Worm (Caenorhabditis elegans): ENCODE results near the gene mig-15.
A peak's percentile ranks its signal among the peaks of the same experiment; 100 is the strongest.

mig-15 gene

ce11 chrX:10428557-10428956 is at the start of gene mig-15:
Gene mig-15, minus strand, starts transcription at chrX:10428657.
- no peak for TF ChIP-seq elt-3 (tag; optimal IDR thresholded peaks at IDR 0.05)
- no peak for TF ChIP-seq peb-1 (tag; optimal IDR thresholded peaks at IDR 0.05)
- no peak for TF ChIP-seq unc-39 (tag; optimal IDR thresholded peaks at IDR 0.05)
- no peak for TF ChIP-seq ceh-82 (tag; optimal IDR thresholded peaks at IDR 0.05)
- TF ChIP-seq crh-2 (tag; optimal IDR thresholded peaks at IDR 0.05), result no peak
- no peak for TF ChIP-seq mbf-1 (tag; optimal IDR thresholded peaks at IDR 0.05)
- TF ChIP-seq egl-27 (tag; optimal IDR thresholded peaks at IDR 0.05), result no peak

- TF ChIP-seq mdl-1 (tag; optimal IDR thresholded peaks at IDR 0.05), result no peak
- no peak for TF ChIP-seq unc-39 (tag; optimal IDR thresholded peaks at IDR 0.05)
- TF ChIP-seq F13H6.1 (tag; optimal IDR thresholded peaks at IDR 0.05), result peak; percentile 49
- peak in 1 of 2 experiments; percentile 4 for TF ChIP-seq lsy-2 (tag; optimal IDR thresholded peaks at IDR 0.05)
- TF ChIP-seq gmeb-1 (tag; optimal IDR thresholded peaks at IDR 0.05), result peak; percentile 11
- peak; percentile 1 for TF ChIP-seq sma-3 (GFP tag; optimal IDR thresholded peaks at IDR 0.05)
- peak; percentile 93 for TF ChIP-seq fos-1 (tag; optimal IDR thresholded peaks at IDR 0.05)
- peak; percentile 38 for TF ChIP-seq skn-1 (tag; optimal IDR thresholded peaks at IDR 0.05)
- no peak for TF ChIP-seq aly-2 (tag; optimal IDR thresholded peaks at IDR 0.05)
- TF ChIP-seq crh-2 (tag; optimal IDR thresholded peaks at IDR 0.05), result peak; percentile 68
- TF ChIP-seq nhr-77 (tag; optimal IDR thresholded peaks at IDR 0.05), result no peak
- TF ChIP-seq mab-5 (tag; optimal IDR thresholded peaks at IDR 0.05), result no peak
- TF ChIP-seq ama-1 (optimal IDR thresholded peaks at IDR 0.05), result no peak
- TF ChIP-seq blmp-1 (tag; optimal IDR thresholded peaks at IDR 0.05; ENCODE audit: insufficient read depth), result no peak
- TF ChIP-seq nhr-21 (tag; optimal IDR thresholded peaks at IDR 0.05), result no peak
- TF ChIP-seq sma-9 (GFP tag; optimal IDR thresholded peaks at IDR 0.05), result peak; percentile 53
- TF ChIP-seq sma-9 (tag; optimal IDR thresholded peaks at IDR 0.05), result no peak
Measured at ce11 chrX:10477172-10477985, 48.9 kb upstream of the mig-15 start.

ce11 chrX:10476573-10476972 is 48.1 kb upstream of the mig-15 start, which contains the start of gene C39B10.7:
Gene C39B10.7, plus strand, starts transcription at chrX:10476873.
- TF ChIP-seq lsy-2 (tag; optimal IDR thresholded peaks at IDR 0.05) (no peak), elt-1 (tag; optimal IDR thresholded peaks at IDR 0.05) (no peak), nhr-21 (tag; optimal IDR thresholded peaks at IDR 0.05) (no peak), ztf-4 (tag; optimal IDR thresholded peaks at IDR 0.05) (no peak), mbf-1 (tag; optimal IDR thresholded peaks at IDR 0.05) (no peak), R02D3.7 (tag; optimal IDR thresholded peaks at IDR 0.05) (no peak), peb-1 (tag; optimal IDR thresholded peaks at IDR 0.05) (no peak), F13H6.1 (tag; optimal IDR thresholded peaks at IDR 0.05) (no peak), nhr-12 (tag; optimal IDR thresholded peaks at IDR 0.05) (no peak), nhr-10 (tag; optimal IDR thresholded peaks at IDR 0.05) (no peak), sma-9 (GFP tag; optimal IDR thresholded peaks at IDR 0.05) (no peak), sma-9 (tag; optimal IDR thresholded peaks at IDR 0.05) (no peak), zag-1 (tag; optimal IDR thresholded peaks at IDR 0.05) (no peak), unc-39 (tag; optimal IDR thresholded peaks at IDR 0.05) (no peak), snpc-4 (tag; optimal IDR thresholded peaks at IDR 0.05) (no peak), alr-1 (tag; optimal IDR thresholded peaks at IDR 0.05) (no peak), nhr-237 (tag; optimal IDR thresholded peaks at IDR 0.05) (no peak), sem-4 (tag; optimal IDR thresholded peaks at IDR 0.05) (no peak), crh-2 (tag; optimal IDR thresholded peaks at IDR 0.05) (no peak)

- peak; percentile 60 for TF ChIP-seq fos-1 (tag; optimal IDR thresholded peaks at IDR 0.05)
- TF ChIP-seq nhr-6 (tag; optimal IDR thresholded peaks at IDR 0.05), result no peak
- TF ChIP-seq ceh-82 (tag; optimal IDR thresholded peaks at IDR 0.05), result no peak
- TF ChIP-seq ztf-11 (tag; optimal IDR thresholded peaks at IDR 0.05), result no peak
Measured at ce11 chrX:10474998-10475577, 46.6 kb upstream of the mig-15 start, which contains the start of gene elt-4. Gene elt-4, plus strand, starts transcription at chrX:10475527.

ce11 chrX:10463542-10463941 is 35.1 kb upstream of the mig-15 start, which contains the start of gene C39B10.1:
Gene C39B10.1, minus strand, starts transcription at chrX:10463642.
- TF ChIP-seq lin-13 (GFP tag; optimal IDR thresholded peaks at IDR 0.05) (no peak), mab-5 (tag; optimal IDR thresholded peaks at IDR 0.05) (no peak), ztf-11 (tag; optimal IDR thresholded peaks at IDR 0.05) (no peak), sma-3 (GFP tag; optimal IDR thresholded peaks at IDR 0.05) (no peak), skn-1 (tag; optimal IDR thresholded peaks at IDR 0.05) (no peak), aly-2 (tag; optimal IDR thresholded peaks at IDR 0.05) (no peak), nhr-6 (tag; optimal IDR thresholded peaks at IDR 0.05) (no peak), unc-55 (GFP tag; optimal IDR thresholded peaks at IDR 0.05) (no peak), fos-1 (tag; optimal IDR thresholded peaks at IDR 0.05) (no peak), blmp-1 (tag; optimal IDR thresholded peaks at IDR 0.05; ENCODE audit: insufficient read depth) (no peak), Y55F3AM.14 (GFP tag; optimal IDR thresholded peaks at IDR 0.05) (no peak), mdl-1 (tag; optimal IDR thresholded peaks at IDR 0.05) (no peak), sem-4 (tag; optimal IDR thresholded peaks at IDR 0.05) (no peak), gmeb-1 (tag; optimal IDR thresholded peaks at IDR 0.05) (no peak), unc-39 (tag; optimal IDR thresholded peaks at IDR 0.05) (no peak)

Data from whole organism, L2 larva.